Worm (Caenorhabditis elegans) whole organism, L3 larva: ENCODE measurements around the gene nipi-3.
A peak's percentile ranks its signal among the peaks of the same experiment; 100 is the strongest.

Experiments
- R02D3.7 ChIP-seq: fragments of 150-350 bp; optimal IDR thresholded peaks from 2 replicates; lab custom pipeline; 2014; ENCODE audit warnings: missing biosample characterization, missing genetic modification characterization
- ZK546.5 ChIP-seq: sonication (generic microtip); optimal IDR thresholded peaks from 2 replicates; lab custom pipeline; 2017; ENCODE audit warnings: missing biosample characterization, missing genetic modification characterization
- aly-2 ChIP-seq: fragments of 150-350 bp; optimal IDR thresholded peaks from 2 replicates; lab custom pipeline; 2014; ENCODE audit warnings: missing biosample characterization, missing genetic modification characterization
- ceh-16 ChIP-seq: sonication (generic microtip); optimal IDR thresholded peaks from 2 replicates; lab custom pipeline; 2017; ENCODE audit warnings: missing biosample characterization, missing genetic modification characterization
- daf-12 ChIP-seq: fragments of 150-350 bp; optimal IDR thresholded peaks from 2 replicates; lab custom pipeline; 2014; ENCODE audit warnings: missing biosample characterization, missing genetic modification reagents, missing genetic modification characterization
- egl-27 ChIP-seq: sonication (generic microtip); optimal IDR thresholded peaks from 4 replicates; lab custom pipeline; 2017; ENCODE audit warnings: missing biosample characterization, missing genetic modification reagents, missing genetic modification characterization
- egl-5 ChIP-seq: fragments of 150-350 bp; optimal IDR thresholded peaks from 2 replicates; lab custom pipeline; 2017; ENCODE audit warnings: missing biosample characterization, missing genetic modification reagents, missing genetic modification characterization, inconsistent platforms
- elt-1 ChIP-seq: fragments of 150-350 bp; optimal IDR thresholded peaks from 2 replicates; lab custom pipeline; 2014; ENCODE audit warnings: missing biosample characterization, missing genetic modification characterization
- elt-3 ChIP-seq, 3 experiments: fragments of 150-350 bp in 1 of 3; sonication (generic microtip) in 2 of 3; optimal IDR thresholded peaks; 2 replicates in 2 of 3; 4 replicates in 1 of 3; lab custom pipeline; 2014 to 2017; ENCODE audit warnings: missing biosample characterization in 3 of 3, missing genetic modification characterization in 3 of 3
- eor-1 ChIP-seq, 2 experiments: fragments of 150-350 bp; optimal IDR thresholded peaks; 2 replicates each; lab custom pipeline; 2014 to 2018; ENCODE audit warnings: missing biosample characterization in 2 of 2, missing genetic modification characterization in 2 of 2
- fkh-10 ChIP-seq: sonication (generic microtip); optimal IDR thresholded peaks from 2 replicates; lab custom pipeline; 2017; ENCODE audit warnings: missing biosample characterization, missing genetic modification reagents, missing genetic modification characterization
- fkh-2 ChIP-seq: fragments of 150-350 bp; optimal IDR thresholded peaks from 2 replicates; lab custom pipeline; 2014; ENCODE audit warnings: missing biosample characterization, missing genetic modification reagents, missing genetic modification characterization
- fos-1 ChIP-seq: fragments of 150-350 bp; optimal IDR thresholded peaks from 2 replicates; lab custom pipeline; 2014; ENCODE audit warnings: missing biosample characterization, missing genetic modification characterization
- hmg-11 ChIP-seq: sonication (generic microtip); optimal IDR thresholded peaks from 2 replicates; lab custom pipeline; 2016; ENCODE audit warnings: missing genetic modification characterization, missing compliant biosample characterization
- lin-39 ChIP-seq: fragments of 150-350 bp; optimal IDR thresholded peaks from 2 replicates; lab custom pipeline; 2018; ENCODE audit warnings: missing biosample characterization, missing genetic modification reagents, missing genetic modification characterization
- lsy-12 ChIP-seq: sonication (generic microtip); optimal IDR thresholded peaks from 2 replicates; lab custom pipeline; 2016; ENCODE audit warnings: mild to moderate bottlenecking, missing genetic modification characterization, missing compliant biosample characterization
- nfya-1 ChIP-seq: sonication (generic microtip); optimal IDR thresholded peaks from 2 replicates; lab custom pipeline; 2017; ENCODE audit warnings: missing genetic modification characterization, mild to moderate bottlenecking, missing compliant biosample characterization, antibody characterized with exemption, moderate library complexity; ENCODE audit not compliant: insufficient read depth
- nhr-11 ChIP-seq: fragments of 150-350 bp; optimal IDR thresholded peaks from 2 replicates; lab custom pipeline; 2014; ENCODE audit warnings: missing biosample characterization, missing genetic modification characterization
- nhr-12 ChIP-seq: fragments of 150-350 bp; optimal IDR thresholded peaks from 2 replicates; lab custom pipeline; 2014; ENCODE audit warnings: missing biosample characterization, missing genetic modification characterization
- nhr-25 ChIP-seq: sonication (generic microtip); optimal IDR thresholded peaks from 2 replicates; lab custom pipeline; 2017; ENCODE audit warnings: missing biosample characterization, missing genetic modification characterization
- nhr-28 ChIP-seq: fragments of 150-350 bp; optimal IDR thresholded peaks from 2 replicates; lab custom pipeline; 2014; ENCODE audit warnings: missing biosample characterization, missing genetic modification characterization
- nhr-43 ChIP-seq: sonication (generic microtip); optimal IDR thresholded peaks from 2 replicates; lab custom pipeline; 2016; ENCODE audit warnings: mild to moderate bottlenecking, missing genetic modification characterization, missing compliant biosample characterization; ENCODE audit not compliant: poor library complexity, severe bottlenecking
- nhr-76 ChIP-seq: fragments of 150-350 bp; sonication (generic microtip); optimal IDR thresholded peaks from 5 replicates; lab custom pipeline; 2014; ENCODE audit warnings: missing biosample characterization, missing genetic modification characterization
- pha-4 ChIP-seq: fragments of 150-350 bp; optimal IDR thresholded peaks from 2 replicates; lab custom pipeline; 2014; ENCODE audit warnings: missing biosample characterization, missing genetic modification reagents, missing genetic modification characterization
- pqm-1 ChIP-seq: fragments of 150-350 bp; optimal IDR thresholded peaks from 2 replicates; lab custom pipeline; 2017; ENCODE audit warnings: missing biosample characterization, missing genetic modification characterization, inconsistent platforms
- sea-2 ChIP-seq: fragments of 150-350 bp; sonication (generic microtip); optimal IDR thresholded peaks from 4 replicates; lab custom pipeline; 2014; ENCODE audit warnings: missing biosample characterization, missing genetic modification reagents, missing genetic modification characterization
- unc-39 ChIP-seq: sonication (generic microtip); optimal IDR thresholded peaks from 4 replicates; lab custom pipeline; 2017; ENCODE audit warnings: missing biosample characterization, missing genetic modification characterization
- unc-62 ChIP-seq: fragments of 150-350 bp; sonication (generic microtip); optimal IDR thresholded peaks from 4 replicates; lab custom pipeline; 2014; ENCODE audit warnings: missing biosample characterization, missing genetic modification reagents, missing genetic modification characterization
- zag-1 ChIP-seq: fragments of 150-350 bp; optimal IDR thresholded peaks from 2 replicates; lab custom pipeline; 2014; ENCODE audit warnings: missing biosample characterization, missing genetic modification characterization
- ztf-4 ChIP-seq: fragments of 150-350 bp; optimal IDR thresholded peaks from 2 replicates; lab custom pipeline; 2014; ENCODE audit warnings: missing biosample characterization, missing genetic modification characterization

The nipi-3 gene

DNA sequence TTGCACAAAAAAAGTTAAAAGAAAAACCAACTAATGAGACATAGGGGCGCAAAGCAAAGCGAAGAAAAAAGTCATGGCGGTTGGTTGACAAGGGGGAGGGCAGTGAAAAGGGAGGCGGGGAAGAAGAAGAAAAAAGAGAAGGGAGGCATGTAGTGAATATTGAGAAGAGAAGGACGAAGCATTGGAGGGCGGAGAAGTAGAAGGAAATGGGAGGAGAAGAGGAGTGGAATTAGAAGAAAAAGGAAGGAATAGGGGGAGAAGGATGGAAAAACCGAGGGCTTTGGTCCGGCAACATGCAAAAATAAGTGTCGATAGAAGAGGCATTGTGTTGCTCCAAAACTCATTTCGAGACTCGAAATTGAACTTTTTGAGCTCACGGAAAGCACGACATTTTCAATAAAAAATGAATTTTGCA lies 23.0 kb downstream of the nipi-3 start (continued):
- TF ChIP-seq lsy-12 (tag; lab: Kevin White, UChicago) (no peak), egl-27 (tag; lab: Kevin White, UChicago) (no peak), pqm-1 (tag; lab: Kevin White, UChicago) (no peak), egl-5 (tag; lab: Kevin White, UChicago) (no peak), ztf-4 (tag; lab: Kevin White, UChicago) (no peak)

DNA sequence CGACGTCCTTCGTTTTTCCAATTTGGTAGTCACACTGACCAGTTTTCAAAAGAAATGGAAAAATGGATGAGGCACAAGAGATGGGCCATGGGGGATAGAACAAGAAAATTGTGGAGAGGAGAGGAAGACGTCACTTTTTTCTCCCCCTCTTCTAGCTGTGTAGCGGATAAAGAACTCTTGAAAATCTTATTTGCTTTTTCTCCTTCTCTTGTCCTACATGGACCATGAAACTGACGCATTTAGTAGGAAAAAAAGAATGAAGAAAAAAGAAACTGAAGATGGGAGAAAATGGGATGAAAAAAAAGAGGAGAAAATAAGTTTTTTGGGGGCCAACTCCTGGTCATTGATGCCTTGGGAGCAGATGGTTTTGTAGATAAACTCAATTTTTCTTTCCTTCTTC lies 26.2 kb downstream of the nipi-3 start:
- TF ChIP-seq daf-12 (tag; lab: Kevin White, UChicago) (no peak), elt-1 (tag; lab: Kevin White, UChicago) (peak; percentile 17), egl-5 (tag; lab: Kevin White, UChicago) (peak; percentile 20), nfya-1 (tag; lab: Kevin White, UChicago) (peak; percentile 50), fkh-10 (GFP tag; lab: Kevin White, UChicago) (peak; percentile 77)

DNA sequence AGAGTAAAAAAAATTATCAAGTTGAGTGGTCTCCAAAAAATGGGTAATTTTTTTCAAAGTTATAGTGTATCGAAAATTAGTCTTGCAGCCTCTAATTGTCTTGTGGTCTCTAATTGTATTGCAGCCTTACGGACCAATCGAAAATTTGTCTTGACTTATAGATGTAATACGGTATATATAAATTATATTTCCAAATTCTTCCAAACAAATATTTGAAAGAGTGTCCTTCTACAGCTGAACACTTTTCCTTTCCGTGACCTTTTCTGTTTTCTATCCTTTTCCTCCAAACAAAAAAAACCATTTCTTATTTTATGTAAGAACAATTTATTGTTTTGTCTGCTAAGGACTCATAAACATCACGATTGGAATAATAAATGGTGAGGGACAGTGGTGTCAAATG lies 32.8 kb downstream of the nipi-3 start, which contains the start of gene K09E9.7:
K09E9.7 (plus strand) TSS at position 301 of the 400 bp plus-strand sequence.
- no peak for TF ChIP-seq fkh-10 (GFP tag; lab: Kevin White, UChicago)
- TF ChIP-seq elt-1 (tag; lab: Kevin White, UChicago): no peak
- TF ChIP-seq nhr-28 (tag; lab: Kevin White, UChicago): no peak
- no peak for TF ChIP-seq nhr-25 (tag; lab: Kevin White, UChicago)
- TF ChIP-seq pha-4 (tag; lab: Kevin White, UChicago): no peak
- no peak for TF ChIP-seq elt-3 (tag; optimal IDR thresholded peaks at IDR 0.05; lab: Kevin White, UChicago)
- no peak for TF ChIP-seq nhr-43 (tag; lab: Kevin White, UChicago)
- no peak for TF ChIP-seq nhr-11 (tag; lab: Kevin White, UChicago)
- TF ChIP-seq eor-1 (tag; optimal IDR thresholded peaks at IDR 0.05; lab: Kevin White, UChicago): no peak

- TF ChIP-seq lin-39: no peak
These were observed 33.6 kb downstream of the nipi-3 start for ce11 chrX:15641380-15641779.

DNA sequence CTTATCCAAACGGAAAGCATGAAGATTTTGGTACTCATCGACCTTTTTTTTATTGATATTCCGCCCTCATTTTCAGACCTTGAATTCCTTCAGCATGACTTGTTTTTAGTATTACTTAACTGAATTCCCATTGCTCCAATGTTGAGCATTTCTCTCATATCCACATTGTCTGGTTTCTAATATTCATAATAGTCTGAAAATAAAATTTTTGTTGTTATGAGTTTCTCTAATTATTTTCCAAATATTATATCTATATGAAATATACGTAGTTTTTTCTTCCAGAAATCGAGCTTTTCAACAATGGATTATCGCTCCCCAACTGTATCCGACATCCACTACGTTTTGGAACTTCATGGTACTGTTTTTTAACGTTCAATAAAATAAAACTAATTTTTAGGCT lies 34.9 kb downstream of the nipi-3 start, which contains the start of gene H08J19.1:
H08J19.1 (plus strand) TSS at position 301 of the 400 bp plus-strand sequence.
- no peak for TF ChIP-seq aly-2 (tag; lab: Kevin White, UChicago)
- no peak for TF ChIP-seq hmg-11 (tag; lab: Kevin White, UChicago)
- no peak for TF ChIP-seq lsy-12 (tag; lab: Kevin White, UChicago)
- no peak for TF ChIP-seq unc-39 (tag; lab: Kevin White, UChicago)
- TF ChIP-seq nhr-12: no peak
- TF ChIP-seq sea-2 (GFP tag; lab: Kevin White, UChicago): no peak
- TF ChIP-seq zag-1 (tag; lab: Kevin White, UChicago): no peak
- no peak for TF ChIP-seq eor-1 (tag; optimal IDR thresholded peaks at IDR 0.05; lab: Kevin White, UChicago)
- no peak for TF ChIP-seq ZK546.5
- no peak for TF ChIP-seq nhr-43 (tag; lab: Kevin White, UChicago)
- no peak for TF ChIP-seq fkh-2 (tag; lab: Kevin White, UChicago)
- no peak for TF ChIP-seq egl-27 (tag; lab: Kevin White, UChicago)
- no peak for TF ChIP-seq unc-62 (GFP tag; lab: Kevin White, UChicago)
- no peak for TF ChIP-seq ceh-16 (tag; lab: Kevin White, UChicago)
- TF ChIP-seq nhr-25 (tag; lab: Kevin White, UChicago): no peak
- TF ChIP-seq R02D3.7 (tag; lab: Kevin White, UChicago): no peak
- no peak for TF ChIP-seq nhr-76 (tag; lab: Kevin White, UChicago)

DNA sequence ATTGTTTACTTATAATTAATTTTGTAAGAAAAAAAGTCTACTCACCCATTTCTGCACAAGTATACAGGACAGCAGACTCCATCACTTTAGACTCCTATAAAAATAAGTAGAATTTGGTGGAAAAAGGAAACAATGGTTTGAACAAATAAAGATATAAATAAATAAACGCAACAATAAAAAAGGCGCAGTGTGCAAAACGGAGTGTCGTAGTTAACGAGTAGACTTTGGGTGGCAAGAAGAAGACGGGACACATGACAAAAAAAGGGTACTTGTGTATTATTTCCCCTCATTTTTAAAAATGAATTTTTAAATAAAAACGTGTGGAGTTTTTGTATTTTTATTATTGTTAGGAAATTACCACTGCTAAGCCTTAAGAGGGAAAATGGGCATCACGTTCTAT lies 39.5 kb downstream of the nipi-3 start, which contains the start of gene F59D12.5:
F59D12.5 (minus strand) TSS at position 94 of the 400 bp plus-strand sequence.
- TF ChIP-seq pha-4 (tag; lab: Kevin White, UChicago) (peak; percentile 78), fos-1 (tag; lab: Kevin White, UChicago) (no peak), nhr-11 (tag; lab: Kevin White, UChicago) (no peak), egl-5 (tag; lab: Kevin White, UChicago) (peak; percentile 9), nfya-1 (tag; lab: Kevin White, UChicago) (peak; percentile 35)
